Worm (Caenorhabditis elegans): ENCODE measurements around the gene C32C4.16.

DNA sequence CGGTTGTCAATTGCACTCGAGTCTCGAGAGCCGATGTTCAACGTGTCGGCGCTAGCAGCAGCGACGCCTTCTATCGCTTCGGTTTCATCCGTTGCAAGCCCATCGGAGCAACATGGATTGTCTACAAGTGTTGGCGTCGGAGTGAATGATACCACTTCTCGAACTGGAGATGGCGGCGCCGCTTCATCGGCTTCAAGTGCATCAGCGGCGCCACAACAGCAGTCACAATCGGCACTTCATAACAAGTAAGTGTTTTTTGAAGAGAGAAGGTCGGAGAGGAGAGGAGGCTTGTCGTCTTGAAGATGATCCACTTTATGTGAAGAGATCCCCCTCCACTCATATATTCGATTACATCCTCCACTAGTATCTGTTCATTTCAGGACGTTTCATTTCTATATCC lies 25.2 kb downstream of the C32C4.16 start:
- no peak for TF ChIP-seq hmbx-1 (tag; optimal IDR thresholded peaks at IDR 0.05)
- TF ChIP-seq ama-1 (optimal IDR thresholded peaks at IDR 0.05) = no peak
- no peak for TF ChIP-seq sea-1 (GFP tag; conservative IDR thresholded peaks at IDR 0.05)
- TF ChIP-seq ceh-36 (tag; optimal IDR thresholded peaks at IDR 0.05) = no peak
- TF ChIP-seq flt-1 (GFP tag; IDR thresholded peaks at IDR 0.05) = no peak
- no peak for TF ChIP-seq tbx-37 (GFP tag; conservative IDR thresholded peaks at IDR 0.05)
- TF ChIP-seq aly-1 (tag; optimal IDR thresholded peaks at IDR 0.05) = no peak
- TF ChIP-seq ceh-13 (GFP tag; optimal IDR thresholded peaks at IDR 0.05) = no peak
- TF ChIP-seq hmg-4 (GFP tag; optimal IDR thresholded peaks at IDR 0.05) = no peak
- TF ChIP-seq F13C5.2 (tag; optimal IDR thresholded peaks at IDR 0.05) = no peak
- TF ChIP-seq B0310.2 (tag; optimal IDR thresholded peaks at IDR 0.05) = no peak
- TF ChIP-seq pes-1 (GFP tag; IDR thresholded peaks at IDR 0.05) = no peak
- no peak for TF ChIP-seq tra-4 (tag; optimal IDR thresholded peaks at IDR 0.05)
